Fruit fly (Drosophila melanogaster) whole organism, embryonic: ENCODE data around the gene CAHbeta.

ENCODE experiments used
- CG4282 ChIP-seq: fragments of 200-800 bp; sonication (Bioruptor generic); optimal IDR thresholded peaks from 2 replicates; lab custom pipeline; 2016; ENCODE audit warnings: missing biosample characterization, missing genetic modification characterization
- Poxn ChIP-seq: fragments of 200-800 bp; sonication (Bioruptor generic); IDR thresholded peaks from 2 replicates; pipeline ENCODE4 v1.3.6; 2022; ENCODE audit warnings: missing biosample characterization, missing genetic modification characterization
- dm ChIP-seq: fragments of 200-800 bp; sonication (Bioruptor generic); optimal IDR thresholded peaks from 3 replicates; lab custom pipeline; 2016; ENCODE audit warnings: missing biosample characterization, missing genetic modification characterization
- zen ChIP-seq: fragments of 200-800 bp; sonication (Bioruptor generic); optimal IDR thresholded peaks from 3 replicates; lab custom pipeline; 2018; ENCODE audit warnings: missing biosample characterization, mild to moderate bottlenecking, missing genetic modification characterization, moderate library complexity

dm6 chr3R:9029411-9029810, 48.8 kb downstream of the CAHbeta start:
- TF ChIP-seq zen (tag; lab: Kevin White, UChicago): no peak
- TF ChIP-seq Poxn (GFP tag; lab: Robert Waterston, UW): no peak
- no peak for TF ChIP-seq CG4282
- no peak for TF ChIP-seq dm (GFP tag; lab: Kevin White, UChicago)
